Worm (Caenorhabditis elegans) whole organism, L4 larva: ENCODE data around the gene nas-16.
A peak's percentile ranks its signal among the peaks of the same experiment; 100 is the strongest.

Experiments
- D1046.2 ChIP-seq: fragments of 200-800 bp; sonication (Bioruptor generic); IDR thresholded peaks from 2 replicates; pipeline ENCODE4 v1.3.6; 2022; ENCODE audit warnings: missing genetic modification characterization, missing compliant biosample characterization
- F37D6.2 ChIP-seq: sonication (generic microtip); optimal IDR thresholded peaks from 2 replicates; lab custom pipeline; 2016; ENCODE audit warnings: mild to moderate bottlenecking, missing genetic modification characterization, missing compliant biosample characterization
- F44E2.7 ChIP-seq: fragments of 200-800 bp; sonication (Bioruptor generic); IDR thresholded peaks from 2 replicates; pipeline ENCODE4 v2.1.2; 2022; ENCODE audit warnings: missing genetic modification characterization, missing compliant biosample characterization
- T20F7.1 ChIP-seq: fragments of 200-800 bp; sonication (Bioruptor generic); optimal IDR thresholded peaks from 2 replicates; lab custom pipeline; 2018; ENCODE audit warnings: mild to moderate bottlenecking, missing genetic modification characterization, missing compliant biosample characterization
- Y5F2A.4 ChIP-seq: fragments of 200-800 bp; sonication (Bioruptor generic); optimal IDR thresholded peaks from 2 replicates; lab custom pipeline; 2018; ENCODE audit warnings: mild to moderate bottlenecking, missing genetic modification characterization, missing compliant biosample characterization
- ZK337.2 ChIP-seq: fragments of 200-800 bp; sonication (Bioruptor generic); IDR thresholded peaks from 2 replicates; pipeline ENCODE4 v1.3.6; 2022; ENCODE audit warnings: missing genetic modification reagents, missing genetic modification characterization, missing compliant biosample characterization
- aha-1 ChIP-seq: fragments of 150-350 bp; peaks from one replicate; lab custom pipeline; 2014; ENCODE audit warnings: missing biosample characterization, missing genetic modification characterization
- ama-1 ChIP-seq: fragments of 150-350 bp; optimal IDR thresholded peaks from 2 replicates; lab custom pipeline; 2014; ENCODE audit warnings: inconsistent platforms, mixed read lengths
- ceh-28 ChIP-seq: fragments of 150-350 bp; optimal IDR thresholded peaks from 2 replicates; lab custom pipeline; 2014; ENCODE audit warnings: missing biosample characterization, missing genetic modification reagents, missing genetic modification characterization
- ceh-62 ChIP-seq: sonication (generic microtip); optimal IDR thresholded peaks from 2 replicates; lab custom pipeline; 2017; ENCODE audit warnings: missing biosample characterization, missing genetic modification characterization
- ctbp-1 ChIP-seq: fragments of 200-800 bp; sonication (Bioruptor generic); IDR thresholded peaks from 2 replicates; pipeline ENCODE4 v1.3.6; 2022; ENCODE audit warnings: missing genetic modification reagents, missing genetic modification characterization, missing compliant biosample characterization
- daf-12 ChIP-seq: fragments of 150-350 bp; optimal IDR thresholded peaks from 2 replicates; lab custom pipeline; 2014; ENCODE audit warnings: missing biosample characterization, missing genetic modification reagents, missing genetic modification characterization
- daf-16 ChIP-seq, 3 experiments: sonication (generic microtip); optimal IDR thresholded peaks; 2 replicates each; lab custom pipeline; 2016 to 2017; ENCODE audit warnings: missing genetic modification characterization in 3 of 3, missing genetic modification reagents in 3 of 3, mild to moderate bottlenecking in 2 of 3, missing compliant biosample characterization in 2 of 3, missing biosample characterization in 1 of 3, moderate library complexity in 1 of 3
- daf-19 ChIP-seq: fragments of 200-800 bp; sonication (Bioruptor generic); conservative IDR thresholded peaks from 2 replicates; pipeline ENCODE4 v1.3.6; 2022; ENCODE audit warnings: missing genetic modification characterization, missing compliant biosample characterization
- daf-8 ChIP-seq: fragments of 200-800 bp; sonication (Bioruptor generic); IDR thresholded peaks from 2 replicates; pipeline ENCODE4 v1.3.6; 2022; ENCODE audit warnings: missing genetic modification characterization, missing compliant biosample characterization
- dmd-6 ChIP-seq: fragments of 200-800 bp; sonication (Bioruptor generic); IDR thresholded peaks from 2 replicates; pipeline ENCODE4 v1.3.6; 2022; ENCODE audit warnings: missing genetic modification reagents, missing genetic modification characterization, missing compliant biosample characterization
- dmd-8 ChIP-seq: fragments of 200-800 bp; sonication (Bioruptor generic); IDR thresholded peaks from 2 replicates; pipeline ENCODE4 v1.3.6; 2022; ENCODE audit warnings: missing genetic modification characterization, missing compliant biosample characterization
- dmd-9 ChIP-seq: fragments of 200-800 bp; sonication (Bioruptor generic); IDR thresholded peaks from 2 replicates; pipeline ENCODE4 v1.3.6; 2022; ENCODE audit warnings: missing genetic modification reagents, missing genetic modification characterization, missing compliant biosample characterization
- dve-1 ChIP-seq: sonication (generic microtip); optimal IDR thresholded peaks from 2 replicates; lab custom pipeline; 2017; ENCODE audit warnings: antibody characterized with exemption, mild to moderate bottlenecking, missing genetic modification characterization, missing compliant biosample characterization; ENCODE audit not compliant: insufficient read depth
- egl-27 ChIP-seq: sonication (generic microtip); optimal IDR thresholded peaks from 3 replicates; lab custom pipeline; 2017; ENCODE audit warnings: missing biosample characterization, missing genetic modification reagents, missing genetic modification characterization
- egl-43 ChIP-seq: fragments of 200-800 bp; sonication (Bioruptor generic); IDR thresholded peaks from 2 replicates; pipeline ENCODE4 v1.3.6; 2022; ENCODE audit warnings: missing genetic modification reagents, missing genetic modification characterization, missing compliant biosample characterization
- gei-8 ChIP-seq: fragments of 200-800 bp; sonication (Bioruptor generic); optimal IDR thresholded peaks from 2 replicates; lab custom pipeline; 2018; ENCODE audit warnings: mild to moderate bottlenecking, missing genetic modification characterization, missing compliant biosample characterization
- hlh-11 ChIP-seq: fragments of 200-800 bp; sonication (Bioruptor generic); optimal IDR thresholded peaks from 2 replicates; lab custom pipeline; 2018; ENCODE audit warnings: mild to moderate bottlenecking, missing genetic modification characterization, missing compliant biosample characterization
- hlh-30 ChIP-seq: sonication (generic microtip); optimal IDR thresholded peaks from 2 replicates; lab custom pipeline; 2017; ENCODE audit warnings: antibody characterized with exemption, mild to moderate bottlenecking, missing genetic modification characterization, missing compliant biosample characterization; ENCODE audit not compliant: insufficient read depth
- lin-1 ChIP-seq: fragments of 200-800 bp; sonication (Bioruptor generic); IDR thresholded peaks from 2 replicates; pipeline ENCODE4 v1.3.6; 2022; ENCODE audit warnings: missing genetic modification reagents, missing genetic modification characterization, missing compliant biosample characterization
- lin-15B ChIP-seq: fragments of 150-350 bp; sonication (generic microtip); optimal IDR thresholded peaks from 3 replicates; lab custom pipeline; 2014; ENCODE audit warnings: missing biosample characterization, missing genetic modification characterization
- lin-29 ChIP-seq: fragments of 200-800 bp; sonication (Bioruptor generic); IDR thresholded peaks from 2 replicates; pipeline ENCODE4 v1.3.6; 2022; ENCODE audit warnings: missing genetic modification reagents, missing genetic modification characterization, missing compliant biosample characterization
- lir-3 ChIP-seq: sonication (generic microtip); optimal IDR thresholded peaks from 2 replicates; lab custom pipeline; 2016; ENCODE audit warnings: mild to moderate bottlenecking, missing genetic modification characterization, missing compliant biosample characterization
- lsy-2 ChIP-seq, 2 experiments: fragments of 150-350 bp in 1 of 2; sonication (generic microtip) in 1 of 2; optimal IDR thresholded peaks; 2 replicates each; lab custom pipeline; 2014 to 2017; ENCODE audit warnings: missing biosample characterization in 2 of 2, missing genetic modification characterization in 2 of 2
- madf-5 ChIP-seq, 2 experiments: fragments of 200-800 bp; sonication (Bioruptor generic); IDR thresholded peaks; 2 replicates each; pipeline ENCODE4 v1.3.6; 2022; ENCODE audit warnings: missing compliant biosample characterization in 2 of 2, missing genetic modification characterization in 2 of 2
- mdt-29 ChIP-seq: fragments of 200-800 bp; sonication (Bioruptor generic); IDR thresholded peaks from 2 replicates; pipeline ENCODE4 v1.3.6; 2022; ENCODE audit warnings: missing genetic modification reagents, missing genetic modification characterization, missing compliant biosample characterization
- mxl-3 ChIP-seq: fragments of 200-800 bp; sonication (Bioruptor generic); optimal IDR thresholded peaks from 2 replicates; lab custom pipeline; 2018; ENCODE audit warnings: mild to moderate bottlenecking, missing genetic modification characterization, missing compliant biosample characterization
- nhr-10 ChIP-seq: fragments of 150-350 bp; optimal IDR thresholded peaks from 2 replicates; lab custom pipeline; 2014; ENCODE audit warnings: missing biosample characterization, missing genetic modification characterization
- nhr-237 ChIP-seq: sonication (generic microtip); optimal IDR thresholded peaks from 2 replicates; lab custom pipeline; 2017; ENCODE audit warnings: missing biosample characterization, missing genetic modification characterization
- nhr-28 ChIP-seq: fragments of 150-350 bp; optimal IDR thresholded peaks from 2 replicates; lab custom pipeline; 2014; ENCODE audit warnings: missing biosample characterization, missing genetic modification characterization
- nhr-41 ChIP-seq: fragments of 200-800 bp; sonication (Bioruptor generic); IDR thresholded peaks from 2 replicates; pipeline ENCODE4 v1.3.6; 2022; ENCODE audit warnings: missing genetic modification reagents, missing genetic modification characterization, missing compliant biosample characterization
- nhr-42 ChIP-seq: fragments of 200-800 bp; sonication (Bioruptor generic); IDR thresholded peaks from 2 replicates; pipeline ENCODE4 v1.3.6; 2022; ENCODE audit warnings: missing genetic modification characterization, missing compliant biosample characterization
- nhr-6 ChIP-seq: fragments of 150-350 bp; optimal IDR thresholded peaks from 2 replicates; lab custom pipeline; 2014; ENCODE audit warnings: missing biosample characterization, missing genetic modification characterization
- nhr-77 ChIP-seq: fragments of 150-350 bp; optimal IDR thresholded peaks from 2 replicates; lab custom pipeline; 2014; ENCODE audit warnings: missing biosample characterization, missing genetic modification characterization
- php-3 ChIP-seq: fragments of 200-800 bp; sonication (Bioruptor generic); IDR thresholded peaks from 2 replicates; pipeline ENCODE4 v1.3.6; 2022; ENCODE audit warnings: missing genetic modification reagents, missing genetic modification characterization, missing compliant biosample characterization
- pqm-1 ChIP-seq: sonication (generic microtip); optimal IDR thresholded peaks from 2 replicates; lab custom pipeline; 2017; ENCODE audit warnings: missing biosample characterization, missing genetic modification characterization
- rbr-2 ChIP-seq: sonication (generic microtip); optimal IDR thresholded peaks from 2 replicates; lab custom pipeline; 2016; ENCODE audit warnings: missing genotype, missing genetic modification characterization, missing compliant biosample characterization
- snpc-1.2 ChIP-seq: fragments of 200-800 bp; sonication (Bioruptor generic); IDR thresholded peaks from 2 replicates; pipeline ENCODE4 v1.3.6; 2022; ENCODE audit warnings: missing genetic modification reagents, missing genetic modification characterization, missing compliant biosample characterization
- snpc-4 ChIP-seq: fragments of 150-350 bp; optimal IDR thresholded peaks from 2 replicates; lab custom pipeline; 2014; ENCODE audit warnings: missing biosample characterization, missing genetic modification characterization
- spr-1 ChIP-seq: sonication (generic microtip); optimal IDR thresholded peaks from 2 replicates; lab custom pipeline; 2016; ENCODE audit warnings: mild to moderate bottlenecking, missing genetic modification characterization, missing compliant biosample characterization
- tag-97 ChIP-seq: fragments of 200-800 bp; sonication (Bioruptor generic); IDR thresholded peaks from 2 replicates; pipeline ENCODE4 v1.3.6; 2022; ENCODE audit warnings: missing genetic modification characterization, missing compliant biosample characterization
- tra-1 ChIP-seq: fragments of 200-800 bp; sonication (Bioruptor generic); IDR thresholded peaks from 2 replicates; pipeline ENCODE4 v1.3.6; 2022; ENCODE audit warnings: missing genetic modification reagents, missing genetic modification characterization, missing compliant biosample characterization
- vab-7 ChIP-seq: fragments of 200-800 bp; sonication (Bioruptor generic); IDR thresholded peaks from 2 replicates; pipeline ENCODE4 v1.3.6; 2022; ENCODE audit warnings: missing genetic modification reagents, missing genetic modification characterization, missing compliant biosample characterization
- zfp-3 ChIP-seq: fragments of 200-800 bp; sonication (Bioruptor generic); conservative IDR thresholded peaks from 2 replicates; pipeline ENCODE4 v1.3.6; 2022; ENCODE audit warnings: missing genetic modification reagents, missing genetic modification characterization, missing compliant biosample characterization
- zip-11 ChIP-seq: fragments of 200-800 bp; sonication (Bioruptor generic); IDR thresholded peaks from 2 replicates; pipeline ENCODE4 v1.3.6; 2022; ENCODE audit warnings: missing genetic modification characterization, missing compliant biosample characterization
- zip-2 ChIP-seq: fragments of 150-350 bp; optimal IDR thresholded peaks from 2 replicates; lab custom pipeline; 2014; ENCODE audit warnings: missing biosample characterization, missing genetic modification characterization
- ztf-11 ChIP-seq: fragments of 150-350 bp; optimal IDR thresholded peaks from 2 replicates; lab custom pipeline; 2014; ENCODE audit warnings: missing biosample characterization, missing genetic modification characterization

nas-16 gene

ce11 chrV:11412125-11412524, 20.0 kb downstream of the nas-16 start (continued):
- TF ChIP-seq spr-1 (tag; lab: Kevin White, UChicago) (no peak), F44E2.7 (GFP tag; lab: Robert Waterston, UW) (0 out of 2 replicates have a peak, but pooled peaks have one; percentile 52), Y5F2A.4 (no peak), nhr-237 (tag; lab: Kevin White, UChicago) (no peak), dmd-6 (GFP tag; lab: Robert Waterston, UW) (peak; percentile 82), ceh-28 (tag; lab: Kevin White, UChicago) (no peak), ztf-11 (tag; lab: Kevin White, UChicago) (no peak), daf-8 (GFP tag; lab: Robert Waterston, UW) (no peak), dmd-9 (0 out of 2 replicates have a peak, but pooled peaks have one; percentile 54), lin-15B (tag; lab: Kevin White, UChicago) (no peak), lir-3 (tag; lab: Kevin White, UChicago) (no peak), nhr-42 (GFP tag; lab: Robert Waterston, UW) (no peak), nhr-28 (tag; lab: Kevin White, UChicago) (peak; percentile 54), rbr-2 (tag; lab: Kevin White, UChicago) (no peak), dve-1 (tag; lab: Kevin White, UChicago) (no peak), nhr-6 (tag; lab: Kevin White, UChicago) (no peak), pqm-1 (peak; percentile 36), mdt-29 (GFP tag; lab: Robert Waterston, UW) (no peak), zip-11 (GFP tag; lab: Robert Waterston, UW) (no peak), daf-16 (GFP tag; optimal IDR thresholded peaks at IDR 0.05; lab: Kevin White, UChicago) (peak in 1 of 2 experiments; percentile 53), daf-16 (tag; optimal IDR thresholded peaks at IDR 0.05; lab: Kevin White, UChicago) (no peak), zfp-3 (peak; percentile 70; the same call in 1 of the 2 replicates), mxl-3 (GFP tag; lab: Kevin White, UChicago) (peak; percentile 51), daf-12 (tag; lab: Kevin White, UChicago) (no peak), ZK337.2 (GFP tag; lab: Robert Waterston, UW) (no peak), tra-1 (GFP tag; lab: Robert Waterston, UW) (no peak), lin-29 (GFP tag; lab: Robert Waterston, UW) (no peak), snpc-4 (tag; lab: Kevin White, UChicago) (no peak), daf-19 (GFP tag; lab: Robert Waterston, UW) (no peak), hlh-11 (tag; lab: Kevin White, UChicago) (peak; percentile 77), ama-1 (lab: Kevin White, UChicago) (no peak), php-3 (GFP tag; lab: Robert Waterston, UW) (peak; percentile 53; the same call in 1 of the 2 replicates), hlh-30 (tag; lab: Kevin White, UChicago) (peak; percentile 69), nhr-41 (GFP tag; lab: Robert Waterston, UW) (no peak), ceh-62 (tag; lab: Kevin White, UChicago) (no peak), nhr-77 (tag; lab: Kevin White, UChicago) (no peak), egl-27 (tag; lab: Kevin White, UChicago) (no peak), madf-5 (GFP tag; IDR thresholded peaks at IDR 0.05; lab: Robert Waterston, UW) (no peak), vab-7 (peak; percentile 64), nhr-10 (tag; lab: Kevin White, UChicago) (no peak), snpc-1.2 (GFP tag; lab: Robert Waterston, UW) (peak; percentile 77; the same call in 1 of the 2 replicates), tag-97 (GFP tag; lab: Robert Waterston, UW) (no peak), dmd-8 (GFP tag; lab: Robert Waterston, UW) (0 out of 2 replicates have a peak, but pooled peaks have one; percentile 57), D1046.2 (no peak), aha-1 (tag; lab: Kevin White, UChicago) (no peak), lin-1 (GFP tag; lab: Robert Waterston, UW) (peak; percentile 42; the same call in 1 of the 2 replicates), gei-8 (peak; percentile 27), ctbp-1 (no peak), T20F7.1 (GFP tag; lab: Kevin White, UChicago) (peak; percentile 17), zip-2 (tag; lab: Kevin White, UChicago) (no peak), lsy-2 (tag; optimal IDR thresholded peaks at IDR 0.05; lab: Kevin White, UChicago) (no peak), F37D6.2 (tag; lab: Kevin White, UChicago) (no peak), egl-43 (GFP tag; lab: Robert Waterston, UW) (no peak; the same call in 1 of the 2 replicates)
